Worm (Caenorhabditis elegans) whole organism, midembryonic: ENCODE data around the gene mrps-2.
A peak's percentile ranks its signal among the peaks of the same experiment; 100 is the strongest.

Source experiments
- T22C8.4 ChIP-seq: fragments of 200-800 bp; sonication (Bioruptor generic); IDR thresholded peaks from 2 replicates; pipeline ENCODE4 v1.3.6; 2022; ENCODE audit warnings: missing genetic modification characterization, missing compliant biosample characterization
- cog-1 ChIP-seq: sonication (generic microtip); optimal IDR thresholded peaks from 2 replicates; lab custom pipeline; 2016; ENCODE audit warnings: missing genetic modification characterization, missing compliant biosample characterization
- flt-1 ChIP-seq: fragments of 200-800 bp; sonication (Bioruptor generic); IDR thresholded peaks from 2 replicates; pipeline ENCODE4 v1.3.6; 2022; ENCODE audit warnings: missing genetic modification characterization, missing compliant biosample characterization
- klf-2 ChIP-seq: fragments of 200-800 bp; sonication (Bioruptor generic); conservative IDR thresholded peaks from 2 replicates; pipeline ENCODE4 v1.3.6; 2022; ENCODE audit warnings: missing genetic modification reagents, missing genetic modification characterization, missing compliant biosample characterization
- med-1 ChIP-seq: sonication (generic microtip); optimal IDR thresholded peaks from 2 replicates; lab custom pipeline; 2017; ENCODE audit warnings: missing genetic modification characterization, mild to moderate bottlenecking, missing compliant biosample characterization, antibody characterized with exemption, missing genetic modification reagents; ENCODE audit not compliant: insufficient read depth
- ref-1 ChIP-seq: fragments of 200-800 bp; sonication (Bioruptor generic); conservative IDR thresholded peaks from 2 replicates; pipeline ENCODE4 v1.3.6; 2022; ENCODE audit warnings: missing genetic modification reagents, missing genetic modification characterization, missing compliant biosample characterization
- tab-1 ChIP-seq: fragments of 200-800 bp; sonication (Bioruptor generic); IDR thresholded peaks from 2 replicates; pipeline ENCODE4 v1.3.6; 2022; ENCODE audit warnings: missing genetic modification characterization, missing compliant biosample characterization
- ztf-23 ChIP-seq: fragments of 200-800 bp; sonication (Bioruptor generic); IDR thresholded peaks from 2 replicates; pipeline ENCODE4 v1.3.6; 2022; ENCODE audit warnings: missing genetic modification reagents, missing genetic modification characterization, missing compliant biosample characterization
- ztf-29 ChIP-seq: fragments of 200-800 bp; sonication (Bioruptor generic); IDR thresholded peaks from 2 replicates; pipeline ENCODE4 v1.3.6; 2022; ENCODE audit warnings: missing genetic modification reagents, missing genetic modification characterization, missing compliant biosample characterization

The mrps-2 gene

DNA sequence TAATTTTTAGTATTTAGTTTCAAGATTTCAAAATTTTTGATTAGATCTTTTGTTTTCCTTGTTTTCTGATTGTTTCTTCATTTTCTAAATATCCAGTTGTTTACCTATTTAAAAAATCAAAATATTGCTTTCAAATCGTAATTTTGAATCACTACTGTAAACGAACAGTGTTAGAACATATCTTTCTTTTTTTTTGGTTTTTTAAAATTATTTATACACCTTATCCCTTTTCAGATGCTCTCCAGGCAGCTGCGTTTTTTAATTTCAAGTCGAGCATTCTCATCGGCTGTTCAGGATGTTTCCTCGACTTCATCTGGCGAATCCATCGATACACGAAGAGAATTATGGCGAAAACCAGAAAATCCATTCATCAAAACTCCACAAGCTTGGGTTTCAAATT lies 1.5 kb downstream of the mrps-2 start, which contains the start of gene mrpl-4:
mrpl-4 (plus strand) TSS at position 235 of the 400 bp plus-strand sequence.
- TF ChIP-seq med-1 (GFP tag; lab: Kevin White, UChicago): no peak
- TF ChIP-seq ref-1: no peak
- TF ChIP-seq klf-2 (GFP tag; lab: Robert Waterston, UW): no peak
- TF ChIP-seq ztf-23 (GFP tag; lab: Robert Waterston, UW): no peak
- no peak for TF ChIP-seq cog-1 (tag; lab: Kevin White, UChicago)
- no peak for TF ChIP-seq ztf-29 (GFP tag; lab: Robert Waterston, UW)
- TF ChIP-seq tab-1 (GFP tag; lab: Robert Waterston, UW): no peak
- no peak for TF ChIP-seq T22C8.4
- no peak for TF ChIP-seq flt-1 (GFP tag; lab: Robert Waterston, UW)

- TF ChIP-seq cog-1 (tag; lab: Kevin White, UChicago) (no peak), ztf-23 (GFP tag; lab: Robert Waterston, UW) (no peak), med-1 (GFP tag; lab: Kevin White, UChicago) (no peak), ztf-29 (GFP tag; lab: Robert Waterston, UW) (no peak), T22C8.4 (no peak), flt-1 (GFP tag; lab: Robert Waterston, UW) (no peak), klf-2 (GFP tag; lab: Robert Waterston, UW) (no peak), ref-1 (no peak)
These were observed 3.3 kb downstream of the mrps-2 start, which contains the start of gene phf-30 for ce11 chrV:8468740-8469139. TSS of gene phf-30 (plus strand) at chrV:8469040.

- TF ChIP-seq T22C8.4: no peak
- no peak for TF ChIP-seq ref-1
- no peak for TF ChIP-seq klf-2 (GFP tag; lab: Robert Waterston, UW)
- TF ChIP-seq ztf-23 (GFP tag; lab: Robert Waterston, UW): no peak
- no peak for TF ChIP-seq flt-1 (GFP tag; lab: Robert Waterston, UW)
- TF ChIP-seq tab-1 (GFP tag; lab: Robert Waterston, UW): no peak
- TF ChIP-seq med-1 (GFP tag; lab: Kevin White, UChicago): no peak
- TF ChIP-seq ztf-29 (GFP tag; lab: Robert Waterston, UW): no peak
- TF ChIP-seq cog-1 (tag; lab: Kevin White, UChicago): no peak
These were observed 5.4 kb downstream of the mrps-2 start, which contains the start of gene gplb-1 for ce11 chrV:8470906-8471305. TSS of gene gplb-1 (minus strand) at chrV:8471242.

- no peak for TF ChIP-seq ztf-23 (GFP tag; lab: Robert Waterston, UW)
- no peak for TF ChIP-seq med-1 (GFP tag; lab: Kevin White, UChicago)
- no peak for TF ChIP-seq flt-1 (GFP tag; lab: Robert Waterston, UW)
- TF ChIP-seq tab-1 (GFP tag; lab: Robert Waterston, UW): no peak
- no peak for TF ChIP-seq T22C8.4
- no peak for TF ChIP-seq ztf-29 (GFP tag; lab: Robert Waterston, UW)
- no peak for TF ChIP-seq cog-1 (tag; lab: Kevin White, UChicago)
- no peak for TF ChIP-seq klf-2 (GFP tag; lab: Robert Waterston, UW)
- TF ChIP-seq ref-1: no peak
These were observed 15.8 kb downstream of the mrps-2 start for ce11 chrV:8481274-8481673.

- no peak for TF ChIP-seq ztf-23 (GFP tag; lab: Robert Waterston, UW)
- no peak for TF ChIP-seq tab-1 (GFP tag; lab: Robert Waterston, UW)
- TF ChIP-seq T22C8.4: no peak
- no peak for TF ChIP-seq ref-1
These were observed 28.9 kb downstream of the mrps-2 start, which contains the start of gene pxn-1 for ce11 chrV:8494260-8494939. TSS of gene pxn-1 (plus strand) at chrV:8494889.

- TF ChIP-seq T22C8.4 (no peak), ztf-23 (GFP tag; lab: Robert Waterston, UW) (no peak), tab-1 (GFP tag; lab: Robert Waterston, UW) (no peak), klf-2 (GFP tag; lab: Robert Waterston, UW) (no peak), med-1 (GFP tag; lab: Kevin White, UChicago) (no peak), ztf-29 (GFP tag; lab: Robert Waterston, UW) (no peak), flt-1 (GFP tag; lab: Robert Waterston, UW) (no peak), cog-1 (tag; lab: Kevin White, UChicago) (no peak), ref-1 (no peak)
These were observed 29.6 kb downstream of the mrps-2 start for ce11 chrV:8495106-8495505.

- 0 out of 2 replicates have a peak, but pooled peaks have one; percentile 8 for TF ChIP-seq tab-1 (GFP tag; lab: Robert Waterston, UW)
- TF ChIP-seq med-1 (GFP tag; lab: Kevin White, UChicago): no peak
- TF ChIP-seq ztf-23 (GFP tag; lab: Robert Waterston, UW): no peak
- no peak for TF ChIP-seq T22C8.4
- no peak for TF ChIP-seq cog-1 (tag; lab: Kevin White, UChicago)
- no peak for TF ChIP-seq klf-2 (GFP tag; lab: Robert Waterston, UW)
- TF ChIP-seq flt-1 (GFP tag; lab: Robert Waterston, UW): no peak; the same call in 1 of the 2 replicates
These were observed 30.5 kb downstream of the mrps-2 start for ce11 chrV:8495965-8496364.

- TF ChIP-seq T22C8.4: no peak
- no peak for TF ChIP-seq tab-1 (GFP tag; lab: Robert Waterston, UW)
- TF ChIP-seq flt-1 (GFP tag; lab: Robert Waterston, UW): no peak
- TF ChIP-seq ztf-29 (GFP tag; lab: Robert Waterston, UW): no peak
These were observed 33.9 kb downstream of the mrps-2 start for ce11 chrV:8499407-8499806.

ce11 chrV:8500348-8500747 lies 34.9 kb downstream of the mrps-2 start:
- peak; percentile 98 for TF ChIP-seq ref-1
- TF ChIP-seq tab-1 (GFP tag; lab: Robert Waterston, UW): peak; percentile 100
- TF ChIP-seq ztf-23 (GFP tag; lab: Robert Waterston, UW): peak; percentile 99
- TF ChIP-seq klf-2 (GFP tag; lab: Robert Waterston, UW): peak; percentile 100
- TF ChIP-seq ztf-29 (GFP tag; lab: Robert Waterston, UW): peak; percentile 99
- TF ChIP-seq med-1 (GFP tag; lab: Kevin White, UChicago): peak; percentile 93
- TF ChIP-seq cog-1 (tag; lab: Kevin White, UChicago): peak; percentile 97
- peak; percentile 98 for TF ChIP-seq T22C8.4
- peak; percentile 99 for TF ChIP-seq flt-1 (GFP tag; lab: Robert Waterston, UW)
